Worm (Caenorhabditis elegans) whole organism, L4 larva: ENCODE results near the gene Y80D3A.8.

Experiments used
- D1046.2 ChIP-seq: fragments of 200-800 bp; sonication (Bioruptor generic); IDR thresholded peaks from 2 replicates; pipeline ENCODE4 v1.3.6; 2022; ENCODE audit warnings: missing genetic modification characterization, missing compliant biosample characterization
- F10B5.3 ChIP-seq: sonication (generic microtip); optimal IDR thresholded peaks from 2 replicates; lab custom pipeline; 2016; ENCODE audit warnings: mild to moderate bottlenecking, missing genetic modification characterization, missing compliant biosample characterization
- F26F4.8 ChIP-seq: fragments of 200-800 bp; sonication (Bioruptor generic); conservative IDR thresholded peaks from 2 replicates; pipeline ENCODE4 v1.3.6; 2022; ENCODE audit warnings: missing genetic modification characterization, missing compliant biosample characterization
- F49E8.2 ChIP-seq: sonication (generic microtip); optimal IDR thresholded peaks from 2 replicates; lab custom pipeline; 2016; ENCODE audit warnings: missing compliant biosample characterization, mild to moderate bottlenecking, missing genetic modification characterization, borderline replicate concordance
- R02D3.7 ChIP-seq: fragments of 150-350 bp; sonication (generic microtip); optimal IDR thresholded peaks from 3 replicates; lab custom pipeline; 2014; ENCODE audit warnings: missing biosample characterization, missing genetic modification characterization
- Y75B8A.6 ChIP-seq: fragments of 200-800 bp; sonication (Bioruptor generic); IDR thresholded peaks from 2 replicates; pipeline ENCODE4 v1.3.6; 2022; ENCODE audit warnings: missing genetic modification reagents, missing genetic modification characterization, missing compliant biosample characterization
- ZK337.2 ChIP-seq: fragments of 200-800 bp; sonication (Bioruptor generic); IDR thresholded peaks from 2 replicates; pipeline ENCODE4 v1.3.6; 2022; ENCODE audit warnings: missing genetic modification reagents, missing genetic modification characterization, missing compliant biosample characterization
- ZK546.5 ChIP-seq, 2 experiments: sonication (generic microtip); optimal IDR thresholded peaks; 2 replicates each; lab custom pipeline; 2017; ENCODE audit warnings: missing biosample characterization in 2 of 2, missing genetic modification characterization in 2 of 2
- ama-1 ChIP-seq: fragments of 150-350 bp; optimal IDR thresholded peaks from 2 replicates; lab custom pipeline; 2014; ENCODE audit warnings: inconsistent platforms, mixed read lengths
- arid-1 ChIP-seq: fragments of 200-800 bp; sonication (Bioruptor generic); conservative IDR thresholded peaks from 2 replicates; pipeline ENCODE4 v1.3.6; 2022; ENCODE audit warnings: missing genetic modification reagents, missing genetic modification characterization, missing compliant biosample characterization
- attf-4 ChIP-seq: sonication (generic microtip); optimal IDR thresholded peaks from 3 replicates; lab custom pipeline; 2017; ENCODE audit warnings: missing biosample characterization, missing genetic modification characterization
- ceh-20 ChIP-seq: fragments of 200-800 bp; sonication (Bioruptor generic); IDR thresholded peaks from 2 replicates; pipeline ENCODE4 v1.3.6; 2022; ENCODE audit warnings: missing genetic modification reagents, missing genetic modification characterization, missing compliant biosample characterization
- ceh-32 ChIP-seq: sonication (generic microtip); optimal IDR thresholded peaks from 2 replicates; lab custom pipeline; 2016; ENCODE audit warnings: mild to moderate bottlenecking, missing genetic modification characterization, missing compliant biosample characterization; ENCODE audit not compliant: poor library complexity
- ceh-62 ChIP-seq: sonication (generic microtip); optimal IDR thresholded peaks from 2 replicates; lab custom pipeline; 2017; ENCODE audit warnings: missing biosample characterization, missing genetic modification characterization
- daf-12 ChIP-seq: fragments of 150-350 bp; optimal IDR thresholded peaks from 2 replicates; lab custom pipeline; 2014; ENCODE audit warnings: missing biosample characterization, missing genetic modification reagents, missing genetic modification characterization
- daf-16 ChIP-seq, 3 experiments: sonication (generic microtip); optimal IDR thresholded peaks; 2 replicates each; lab custom pipeline; 2016 to 2017; ENCODE audit warnings: missing genetic modification characterization in 3 of 3, missing genetic modification reagents in 3 of 3, mild to moderate bottlenecking in 2 of 3, missing compliant biosample characterization in 2 of 3, missing biosample characterization in 1 of 3, moderate library complexity in 1 of 3
- dpl-1 ChIP-seq: fragments of 150-350 bp; optimal IDR thresholded peaks from 2 replicates; lab custom pipeline; 2014; ENCODE audit warnings: missing biosample characterization, missing genetic modification reagents, missing genetic modification characterization
- dve-1 ChIP-seq: sonication (generic microtip); optimal IDR thresholded peaks from 2 replicates; lab custom pipeline; 2017; ENCODE audit warnings: antibody characterized with exemption, mild to moderate bottlenecking, missing genetic modification characterization, missing compliant biosample characterization; ENCODE audit not compliant: insufficient read depth
- fkh-10 ChIP-seq: fragments of 150-350 bp; optimal IDR thresholded peaks from 2 replicates; lab custom pipeline; 2014; ENCODE audit warnings: missing biosample characterization, missing genetic modification reagents, missing genetic modification characterization
- hmg-1.1 ChIP-seq: fragments of 200-800 bp; sonication (Bioruptor generic); IDR thresholded peaks from 2 replicates; pipeline ENCODE4 v1.3.6; 2022; ENCODE audit warnings: missing genetic modification reagents, missing genetic modification characterization, missing compliant biosample characterization
- jun-1 ChIP-seq: fragments of 150-350 bp; optimal IDR thresholded peaks from 2 replicates; lab custom pipeline; 2014; ENCODE audit warnings: missing biosample characterization, missing genetic modification reagents, missing genetic modification characterization
- lim-7 ChIP-seq: fragments of 200-800 bp; sonication (Bioruptor generic); IDR thresholded peaks from 2 replicates; pipeline ENCODE4 v1.3.6; 2022; ENCODE audit warnings: missing genetic modification characterization, missing compliant biosample characterization
- lin-13 ChIP-seq: fragments of 150-350 bp; optimal IDR thresholded peaks from 2 replicates; lab custom pipeline; 2014; ENCODE audit warnings: missing biosample characterization, missing genetic modification reagents, missing genetic modification characterization
- lin-29 ChIP-seq: fragments of 200-800 bp; sonication (Bioruptor generic); IDR thresholded peaks from 2 replicates; pipeline ENCODE4 v1.3.6; 2022; ENCODE audit warnings: missing genetic modification reagents, missing genetic modification characterization, missing compliant biosample characterization
- lin-38 ChIP-seq: fragments of 200-800 bp; sonication (Bioruptor generic); IDR thresholded peaks from 2 replicates; pipeline ENCODE4 v1.3.6; 2022; ENCODE audit warnings: missing genetic modification reagents, missing genetic modification characterization, missing compliant biosample characterization
- lir-3 ChIP-seq: sonication (generic microtip); optimal IDR thresholded peaks from 2 replicates; lab custom pipeline; 2016; ENCODE audit warnings: mild to moderate bottlenecking, missing genetic modification characterization, missing compliant biosample characterization
- madf-5 ChIP-seq, 2 experiments: fragments of 200-800 bp; sonication (Bioruptor generic); IDR thresholded peaks; 2 replicates each; pipeline ENCODE4 v1.3.6; 2022; ENCODE audit warnings: missing compliant biosample characterization in 2 of 2, missing genetic modification characterization in 2 of 2
- madf-9 ChIP-seq: fragments of 200-800 bp; sonication (Bioruptor generic); conservative IDR thresholded peaks from 2 replicates; pipeline ENCODE4 v1.3.6; 2022; ENCODE audit warnings: missing genetic modification reagents, missing genetic modification characterization, missing compliant biosample characterization
- mep-1 ChIP-seq: fragments of 150-350 bp; sonication (generic microtip); optimal IDR thresholded peaks from 3 replicates; lab custom pipeline; 2014; ENCODE audit warnings: missing biosample characterization, missing genetic modification characterization
- mes-2 ChIP-seq: sonication (generic microtip); optimal IDR thresholded peaks from 2 replicates; lab custom pipeline; 2016; ENCODE audit warnings: missing genotype, mild to moderate bottlenecking, missing genetic modification characterization, missing compliant biosample characterization; ENCODE audit not compliant: poor library complexity, severe bottlenecking
- mxl-2 ChIP-seq: fragments of 200-800 bp; sonication (Bioruptor generic); conservative IDR thresholded peaks from 2 replicates; pipeline ENCODE4 v1.3.6; 2022; ENCODE audit warnings: missing genetic modification reagents, missing genetic modification characterization, missing compliant biosample characterization
- nhr-10 ChIP-seq: fragments of 150-350 bp; optimal IDR thresholded peaks from 2 replicates; lab custom pipeline; 2014; ENCODE audit warnings: missing biosample characterization, missing genetic modification characterization
- nhr-102 ChIP-seq: sonication (generic microtip); optimal IDR thresholded peaks from 2 replicates; lab custom pipeline; 2016; ENCODE audit warnings: mild to moderate bottlenecking, missing genetic modification characterization, moderate library complexity, missing compliant biosample characterization
- nhr-11 ChIP-seq: fragments of 150-350 bp; optimal IDR thresholded peaks from 2 replicates; lab custom pipeline; 2014; ENCODE audit warnings: missing biosample characterization, missing genetic modification characterization
- nhr-25 ChIP-seq: sonication (generic microtip); optimal IDR thresholded peaks from 2 replicates; lab custom pipeline; 2017; ENCODE audit warnings: missing genetic modification characterization, mild to moderate bottlenecking, missing compliant biosample characterization, antibody characterized with exemption, moderate library complexity, borderline replicate concordance; ENCODE audit not compliant: insufficient read depth
- nhr-41 ChIP-seq: fragments of 200-800 bp; sonication (Bioruptor generic); IDR thresholded peaks from 2 replicates; pipeline ENCODE4 v1.3.6; 2022; ENCODE audit warnings: missing genetic modification reagents, missing genetic modification characterization, missing compliant biosample characterization
- nhr-48 ChIP-seq: sonication (generic microtip); optimal IDR thresholded peaks from 2 replicates; lab custom pipeline; 2016; ENCODE audit warnings: mild to moderate bottlenecking, missing genetic modification characterization, missing compliant biosample characterization
- pha-4 ChIP-seq, 2 experiments: fragments of 150-350 bp in 1 of 2; fragments of 200-800 bp in 1 of 2; sonication (Bioruptor generic) in 1 of 2; IDR thresholded peaks in 1 of 2; optimal IDR thresholded peaks in 1 of 2; 2 replicates each; pipeline versions ENCODE4 v1.3.6 to Lab custom; 2014 to 2022; ENCODE audit warnings: missing genetic modification characterization in 2 of 2, missing genetic modification reagents in 2 of 2, missing biosample characterization in 1 of 2, missing compliant biosample characterization in 1 of 2
- php-3 ChIP-seq: fragments of 200-800 bp; sonication (Bioruptor generic); IDR thresholded peaks from 2 replicates; pipeline ENCODE4 v1.3.6; 2022; ENCODE audit warnings: missing genetic modification reagents, missing genetic modification characterization, missing compliant biosample characterization
- saeg-2 ChIP-seq: fragments of 200-800 bp; sonication (Bioruptor generic); IDR thresholded peaks from 2 replicates; pipeline ENCODE4 v1.3.6; 2022; ENCODE audit warnings: missing genetic modification reagents, missing genetic modification characterization, missing compliant biosample characterization
- snpc-4 ChIP-seq: fragments of 150-350 bp; optimal IDR thresholded peaks from 2 replicates; lab custom pipeline; 2014; ENCODE audit warnings: missing biosample characterization, missing genetic modification characterization
- spr-1 ChIP-seq: sonication (generic microtip); optimal IDR thresholded peaks from 2 replicates; lab custom pipeline; 2016; ENCODE audit warnings: mild to moderate bottlenecking, missing genetic modification characterization, missing compliant biosample characterization
- tra-1 ChIP-seq: fragments of 200-800 bp; sonication (Bioruptor generic); IDR thresholded peaks from 2 replicates; pipeline ENCODE4 v1.3.6; 2022; ENCODE audit warnings: missing genetic modification reagents, missing genetic modification characterization, missing compliant biosample characterization
- unc-130 ChIP-seq: sonication (generic microtip); optimal IDR thresholded peaks from 2 replicates; lab custom pipeline; 2016; ENCODE audit warnings: missing genetic modification reagents, missing genetic modification characterization, missing compliant biosample characterization
- vab-7 ChIP-seq: fragments of 200-800 bp; sonication (Bioruptor generic); IDR thresholded peaks from 2 replicates; pipeline ENCODE4 v1.3.6; 2022; ENCODE audit warnings: missing genetic modification reagents, missing genetic modification characterization, missing compliant biosample characterization
- zag-1 ChIP-seq: fragments of 150-350 bp; optimal IDR thresholded peaks from 2 replicates; lab custom pipeline; 2014; ENCODE audit warnings: missing biosample characterization, missing genetic modification characterization
- zfp-2 ChIP-seq: sonication (generic microtip); optimal IDR thresholded peaks from 2 replicates; lab custom pipeline; 2016; ENCODE audit warnings: mild to moderate bottlenecking, missing genetic modification characterization, missing compliant biosample characterization
- zip-11 ChIP-seq: fragments of 200-800 bp; sonication (Bioruptor generic); IDR thresholded peaks from 2 replicates; pipeline ENCODE4 v1.3.6; 2022; ENCODE audit warnings: missing genetic modification characterization, missing compliant biosample characterization
- zip-2 ChIP-seq: fragments of 150-350 bp; optimal IDR thresholded peaks from 2 replicates; lab custom pipeline; 2014; ENCODE audit warnings: missing biosample characterization, missing genetic modification characterization

The Y80D3A.8 gene

ce11 chrV:18967479-18968056 lies 27.1 kb downstream of the Y80D3A.8 start, which contains the start of gene Y39B6A.43:
TSS of gene Y39B6A.43 (minus strand) at chrV:18967829.
- TF ChIP-seq lin-29 = peak; percentile 96
- TF ChIP-seq madf-5 (GFP tag; IDR thresholded peaks at IDR 0.05; lab: Robert Waterston, UW) = peak; percentile 85 to 92
- TF ChIP-seq R02D3.7 (tag; lab: Kevin White, UChicago) = no peak
- peak; percentile 96 for TF ChIP-seq ceh-20 (GFP tag; lab: Robert Waterston, UW)
- peak; percentile 92 for TF ChIP-seq jun-1
- TF ChIP-seq dve-1 (tag; lab: Kevin White, UChicago) = peak; percentile 99
- TF ChIP-seq ZK546.5 (tag; optimal IDR thresholded peaks at IDR 0.05; lab: Kevin White, UChicago) = peak in 1 of 2 experiments; percentile 68
- peak; percentile 81 for TF ChIP-seq zip-2
- peak; percentile 83 for TF ChIP-seq nhr-41 (GFP tag; lab: Robert Waterston, UW)
- no peak for TF ChIP-seq ceh-62 (tag; lab: Kevin White, UChicago)
- peak; percentile 97 for TF ChIP-seq arid-1 (GFP tag; lab: Robert Waterston, UW)
- no peak for TF ChIP-seq attf-4
- TF ChIP-seq ama-1 (lab: Kevin White, UChicago) = peak; percentile 80
- TF ChIP-seq nhr-11 (tag; lab: Kevin White, UChicago) = peak; percentile 88
- no peak for TF ChIP-seq nhr-10
- peak; percentile 99 for TF ChIP-seq dpl-1 (GFP tag; lab: Kevin White, UChicago)
- TF ChIP-seq mep-1 (tag; lab: Kevin White, UChicago) = peak; percentile 98
- peak; percentile 92 for TF ChIP-seq saeg-2 (GFP tag; lab: Robert Waterston, UW)
- TF ChIP-seq php-3 (GFP tag; lab: Robert Waterston, UW) = peak; percentile 81
- TF ChIP-seq tra-1 (GFP tag; lab: Robert Waterston, UW) = peak; percentile 97
- TF ChIP-seq spr-1 (tag; lab: Kevin White, UChicago) = peak; percentile 86
- peak; percentile 81 for TF ChIP-seq zfp-2 (tag; lab: Kevin White, UChicago)
- TF ChIP-seq nhr-102 (tag; lab: Kevin White, UChicago) = peak; percentile 95
- peak; percentile 93 for TF ChIP-seq unc-130 (GFP tag; lab: Kevin White, UChicago)
- peak; percentile 41; the same call in 1 of the 2 replicates for TF ChIP-seq lim-7 (GFP tag; lab: Robert Waterston, UW)
- peak; percentile 84 for TF ChIP-seq mxl-2 (GFP tag; lab: Robert Waterston, UW)
- peak; percentile 83 for TF ChIP-seq vab-7 (GFP tag; lab: Robert Waterston, UW)
- peak; percentile 100 for TF ChIP-seq lin-38
- TF ChIP-seq pha-4 (GFP tag; IDR thresholded peaks at IDR 0.05; lab: Robert Waterston, UW) = peak; percentile 97
- TF ChIP-seq pha-4 (tag; optimal IDR thresholded peaks at IDR 0.05; lab: Kevin White, UChicago) = peak; percentile 94
- peak; percentile 60 for TF ChIP-seq zag-1 (tag; lab: Kevin White, UChicago)
- TF ChIP-seq Y75B8A.6 (GFP tag; lab: Robert Waterston, UW) = peak; percentile 87
- TF ChIP-seq daf-16 (GFP tag; optimal IDR thresholded peaks at IDR 0.05; lab: Kevin White, UChicago) = peak; percentile 39 to 53
- peak; percentile 91 for TF ChIP-seq daf-16 (tag; optimal IDR thresholded peaks at IDR 0.05; lab: Kevin White, UChicago)
- TF ChIP-seq F49E8.2 (tag; lab: Kevin White, UChicago) = peak; percentile 96
- TF ChIP-seq daf-12 (tag; lab: Kevin White, UChicago) = no peak
- TF ChIP-seq F10B5.3 (tag; lab: Kevin White, UChicago) = peak; percentile 69
- TF ChIP-seq F26F4.8 = no peak
- peak; percentile 84 for TF ChIP-seq ZK337.2 (GFP tag; lab: Robert Waterston, UW)
- peak; percentile 93 for TF ChIP-seq madf-9 (GFP tag; lab: Robert Waterston, UW)
- TF ChIP-seq lin-13 = peak; percentile 99
- TF ChIP-seq snpc-4 (tag; lab: Kevin White, UChicago) = no peak
- TF ChIP-seq D1046.2 (GFP tag; lab: Robert Waterston, UW) = peak; percentile 82; the same call in 1 of the 2 replicates
- no peak for TF ChIP-seq zip-11
- TF ChIP-seq fkh-10 = peak; percentile 78
- TF ChIP-seq lir-3 (tag; lab: Kevin White, UChicago) = peak; percentile 24
- peak; percentile 96 for TF ChIP-seq nhr-25
- TF ChIP-seq hmg-1.1 = peak; percentile 97
- TF ChIP-seq nhr-48 (tag; lab: Kevin White, UChicago) = peak; percentile 77
- peak; percentile 98 for TF ChIP-seq mes-2 (tag; lab: Kevin White, UChicago)
- TF ChIP-seq ceh-32 (tag; lab: Kevin White, UChicago) = peak; percentile 31
